Worm (Caenorhabditis elegans) whole organism, L1 larva: ENCODE measurements around the gene T14B1.1.
A peak's percentile ranks its signal among the peaks of the same experiment; 100 is the strongest.

Experiments
- C04F5.9 ChIP-seq: sonication (generic microtip); optimal IDR thresholded peaks from 2 replicates; lab custom pipeline; 2016; ENCODE audit warnings: missing genetic modification characterization, missing compliant biosample characterization
- C16A3.4 ChIP-seq: fragments of 150-350 bp; optimal IDR thresholded peaks from 2 replicates; lab custom pipeline; 2014; ENCODE audit warnings: missing biosample characterization, missing genetic modification characterization
- Y116A8C.19 ChIP-seq: sonication (generic microtip); optimal IDR thresholded peaks from 2 replicates; lab custom pipeline; 2016; ENCODE audit warnings: missing compliant biosample characterization, missing genetic modification characterization, borderline replicate concordance
- ama-1 ChIP-seq: fragments of 150-350 bp; optimal IDR thresholded peaks from 2 replicates; lab custom pipeline; 2014
- blmp-1 ChIP-seq: fragments of 150-350 bp; optimal IDR thresholded peaks from 2 replicates; lab custom pipeline; 2014; ENCODE audit warnings: missing biosample characterization, missing genetic modification characterization
- ceh-63 ChIP-seq: fragments of 200-800 bp; sonication (Bioruptor generic); optimal IDR thresholded peaks from 2 replicates; lab custom pipeline; 2018; ENCODE audit warnings: mild to moderate bottlenecking, missing genetic modification characterization, missing compliant biosample characterization
- ceh-8 ChIP-seq: fragments of 200-800 bp; sonication (Bioruptor generic); optimal IDR thresholded peaks from 2 replicates; lab custom pipeline; 2018; ENCODE audit warnings: mild to moderate bottlenecking, missing genetic modification characterization, moderate library complexity, missing compliant biosample characterization
- ceh-82 ChIP-seq, 3 experiments: fragments of 150-350 bp in 1 of 3; sonication (generic microtip) in 2 of 3; optimal IDR thresholded peaks; 2 replicates each; lab custom pipeline; 2014 to 2017; ENCODE audit warnings: missing biosample characterization in 3 of 3, missing genetic modification characterization in 3 of 3
- ceh-88 ChIP-seq: fragments of 200-800 bp; sonication (Bioruptor generic); IDR thresholded peaks from 2 replicates; pipeline ENCODE4 v1.3.6; 2022; ENCODE audit warnings: missing genetic modification characterization, missing compliant biosample characterization
- ces-1 ChIP-seq: fragments of 150-350 bp; optimal IDR thresholded peaks from 2 replicates; lab custom pipeline; 2014; ENCODE audit warnings: missing biosample characterization, missing genetic modification reagents, missing genetic modification characterization
- dpl-1 ChIP-seq, 3 experiments: fragments of 150-350 bp in 2 of 3; sonication (generic microtip) in 1 of 3; optimal IDR thresholded peaks; 2 replicates each; lab custom pipeline; 2014 to 2017; ENCODE audit warnings: missing biosample characterization in 3 of 3, missing genetic modification characterization in 3 of 3, missing genetic modification reagents in 3 of 3
- dsc-1 ChIP-seq: sonication (generic microtip); optimal IDR thresholded peaks from 2 replicates; lab custom pipeline; 2016; ENCODE audit warnings: mild to moderate bottlenecking, missing genetic modification characterization, missing compliant biosample characterization
- efl-1 ChIP-seq, 4 experiments: fragments of 150-350 bp; optimal IDR thresholded peaks in 3 of 4; peaks in 1 of 4; 1 replicate in 1 of 4; 2 replicates in 3 of 4; lab custom pipeline; 2014; ENCODE audit warnings: missing biosample characterization in 2 of 4, missing genetic modification characterization in 2 of 4, missing genetic modification reagents in 2 of 4
- egl-13 ChIP-seq: sonication (generic microtip); optimal IDR thresholded peaks from 2 replicates; lab custom pipeline; 2016; ENCODE audit warnings: missing genotype, missing genetic modification reagents, missing genetic modification characterization, missing compliant biosample characterization
- elt-2 ChIP-seq: sonication (generic microtip); optimal IDR thresholded peaks from 2 replicates; lab custom pipeline; 2016; ENCODE audit warnings: missing genetic modification characterization, mild to moderate bottlenecking, inconsistent platforms, missing compliant biosample characterization, missing genetic modification reagents
- elt-3 ChIP-seq, 6 experiments: fragments of 150-350 bp in 1 of 6; sonication (generic microtip); optimal IDR thresholded peaks; 2 replicates each; lab custom pipeline; 2017 to 2018; ENCODE audit warnings: missing biosample characterization in 6 of 6, missing genetic modification characterization in 6 of 6, inconsistent platforms in 1 of 6
- fkh-10 ChIP-seq: sonication (generic microtip); optimal IDR thresholded peaks from 2 replicates; lab custom pipeline; 2017; ENCODE audit warnings: missing biosample characterization, missing genetic modification reagents, missing genetic modification characterization
- grh-1 ChIP-seq: fragments of 200-800 bp; sonication (Bioruptor generic); IDR thresholded peaks from 2 replicates; pipeline ENCODE4 v1.3.6; 2022; ENCODE audit warnings: missing genetic modification reagents, missing genetic modification characterization, missing compliant biosample characterization
- hlh-17 ChIP-seq: fragments of 200-800 bp; sonication (Bioruptor generic); optimal IDR thresholded peaks from 2 replicates; lab custom pipeline; 2018; ENCODE audit warnings: missing genetic modification characterization, mild to moderate bottlenecking, missing compliant biosample characterization, moderate library complexity, borderline replicate concordance
- hpl-2 ChIP-seq: fragments of 150-350 bp; optimal IDR thresholded peaks from 2 replicates; lab custom pipeline; 2014; ENCODE audit warnings: missing biosample characterization, missing genetic modification reagents, missing genetic modification characterization
- lin-13 ChIP-seq: fragments of 150-350 bp; optimal IDR thresholded peaks from 2 replicates; lab custom pipeline; 2014; ENCODE audit warnings: missing biosample characterization, missing genetic modification reagents, missing genetic modification characterization
- lin-14 ChIP-seq: fragments of 200-800 bp; sonication (Bioruptor generic); optimal IDR thresholded peaks from 2 replicates; lab custom pipeline; 2018; ENCODE audit warnings: mild to moderate bottlenecking, missing genetic modification characterization, moderate library complexity, missing compliant biosample characterization
- lin-15B ChIP-seq: fragments of 150-350 bp; sonication (generic microtip); optimal IDR thresholded peaks from 3 replicates; lab custom pipeline; 2014; ENCODE audit warnings: missing biosample characterization, missing genetic modification characterization
- lin-35 ChIP-seq, 2 experiments: fragments of 150-350 bp; optimal IDR thresholded peaks; 2 replicates each; lab custom pipeline; 2014; ENCODE audit warnings: missing biosample characterization in 2 of 2, missing genetic modification characterization in 2 of 2, missing genetic modification reagents in 2 of 2
- lir-3 ChIP-seq: sonication (generic microtip); optimal IDR thresholded peaks from 2 replicates; lab custom pipeline; 2016; ENCODE audit warnings: mild to moderate bottlenecking, missing genetic modification characterization, moderate library complexity, missing compliant biosample characterization; ENCODE audit not compliant: poor library complexity
- lsy-2 ChIP-seq, 2 experiments: fragments of 150-350 bp; optimal IDR thresholded peaks; 2 replicates each; lab custom pipeline; 2014; ENCODE audit warnings: missing biosample characterization in 2 of 2, missing genetic modification characterization in 2 of 2
- mdl-1 ChIP-seq, 2 experiments: fragments of 150-350 bp; optimal IDR thresholded peaks; 2 replicates each; lab custom pipeline; 2014 to 2017; ENCODE audit warnings: missing biosample characterization in 2 of 2, missing genetic modification characterization in 2 of 2, inconsistent platforms in 1 of 2
- mef-2 ChIP-seq: fragments of 150-350 bp; optimal IDR thresholded peaks from 2 replicates; lab custom pipeline; 2014; ENCODE audit warnings: missing biosample characterization, missing genetic modification characterization
- mep-1 ChIP-seq: fragments of 150-350 bp; optimal IDR thresholded peaks from 2 replicates; lab custom pipeline; 2014; ENCODE audit warnings: missing biosample characterization, missing genetic modification characterization
- nhr-19 ChIP-seq: fragments of 200-800 bp; sonication (Bioruptor generic); conservative IDR thresholded peaks from 2 replicates; pipeline ENCODE4 v1.3.6; 2022; ENCODE audit warnings: missing genetic modification characterization, missing compliant biosample characterization
- nhr-20 ChIP-seq: sonication (generic microtip); optimal IDR thresholded peaks from 2 replicates; lab custom pipeline; 2016; ENCODE audit warnings: mild to moderate bottlenecking, missing genetic modification characterization, missing compliant biosample characterization
- nhr-47 ChIP-seq: sonication (generic microtip); optimal IDR thresholded peaks from 2 replicates; lab custom pipeline; 2016; ENCODE audit warnings: mild to moderate bottlenecking, missing genetic modification characterization, moderate library complexity, missing compliant biosample characterization
- nhr-71 ChIP-seq: sonication (generic microtip); optimal IDR thresholded peaks from 2 replicates; lab custom pipeline; 2016; ENCODE audit warnings: mild to moderate bottlenecking, missing genetic modification characterization, moderate library complexity, missing compliant biosample characterization
- nhr-76 ChIP-seq: sonication (generic microtip); optimal IDR thresholded peaks from 2 replicates; lab custom pipeline; 2017; ENCODE audit warnings: missing biosample characterization, missing genetic modification characterization
- nhr-84 ChIP-seq: sonication (generic microtip); optimal IDR thresholded peaks from 2 replicates; lab custom pipeline; 2017; ENCODE audit warnings: missing biosample characterization, missing genetic modification characterization
- nhr-85 ChIP-seq: sonication (generic microtip); peaks from one replicate; lab custom pipeline; 2016; ENCODE audit warnings: missing genetic modification characterization, inconsistent platforms, missing compliant biosample characterization
- nhr-90 ChIP-seq: sonication (generic microtip); optimal IDR thresholded peaks from 2 replicates; lab custom pipeline; 2016; ENCODE audit warnings: mild to moderate bottlenecking, missing genetic modification characterization, missing compliant biosample characterization; ENCODE audit not compliant: poor library complexity
- rnt-1 ChIP-seq: sonication (generic microtip); optimal IDR thresholded peaks from 2 replicates; lab custom pipeline; 2016; ENCODE audit warnings: mild to moderate bottlenecking, missing genetic modification characterization, moderate library complexity, missing compliant biosample characterization
- snu-23 ChIP-seq: sonication (generic microtip); optimal IDR thresholded peaks from 2 replicates; lab custom pipeline; 2016; ENCODE audit warnings: missing genetic modification characterization, missing compliant biosample characterization
- sup-37 ChIP-seq: fragments of 200-800 bp; sonication (Bioruptor generic); optimal IDR thresholded peaks from 2 replicates; lab custom pipeline; 2018; ENCODE audit warnings: mild to moderate bottlenecking, missing genetic modification characterization, missing compliant biosample characterization
- swsn-7 ChIP-seq: sonication (generic microtip); optimal IDR thresholded peaks from 2 replicates; lab custom pipeline; 2016; ENCODE audit warnings: missing genetic modification characterization, missing compliant biosample characterization
- vab-15 ChIP-seq: sonication (generic microtip); optimal IDR thresholded peaks from 2 replicates; lab custom pipeline; 2017; ENCODE audit warnings: missing genotype, mild to moderate bottlenecking, missing genetic modification characterization, missing compliant biosample characterization
- xbp-1 ChIP-seq: sonication (generic microtip); optimal IDR thresholded peaks from 2 replicates; lab custom pipeline; 2016; ENCODE audit warnings: missing genetic modification characterization, missing compliant biosample characterization
- zag-1 ChIP-seq: fragments of 150-350 bp; optimal IDR thresholded peaks from 2 replicates; lab custom pipeline; 2014; ENCODE audit warnings: missing biosample characterization, missing genetic modification characterization
- zip-4 ChIP-seq: fragments of 200-800 bp; sonication (Bioruptor generic); optimal IDR thresholded peaks from 2 replicates; lab custom pipeline; 2018; ENCODE audit warnings: mild to moderate bottlenecking, missing genetic modification characterization, moderate library complexity, missing compliant biosample characterization
- ztf-11 ChIP-seq, 2 experiments: sonication (generic microtip); optimal IDR thresholded peaks; 2 replicates each; lab custom pipeline; 2016 to 2017; ENCODE audit warnings: missing genetic modification characterization in 2 of 2, missing biosample characterization in 1 of 2, missing compliant biosample characterization in 1 of 2
- ztf-4 ChIP-seq: fragments of 150-350 bp; optimal IDR thresholded peaks from 2 replicates; lab custom pipeline; 2014; ENCODE audit warnings: missing biosample characterization, missing genetic modification characterization

Gene T14B1.1

DNA sequence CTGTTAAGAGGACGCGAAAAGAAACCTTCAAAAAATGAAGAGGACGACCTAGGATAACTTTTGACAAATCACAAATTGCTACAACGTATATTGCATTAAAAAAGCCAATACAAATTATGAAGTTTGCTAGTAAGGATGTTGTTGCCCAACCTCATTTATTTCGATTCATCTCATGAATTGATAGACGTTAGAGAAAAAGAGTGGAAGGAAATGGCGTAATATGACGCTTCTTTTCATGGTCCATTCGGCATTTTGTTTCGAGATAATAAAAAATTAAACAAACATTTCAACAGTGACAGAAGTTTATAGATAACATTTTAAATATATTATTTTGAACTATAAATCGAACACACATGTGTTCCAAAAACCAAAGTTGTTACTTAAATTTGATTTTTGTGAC is 27.6 kb downstream of the T14B1.1 start:
- TF ChIP-seq lin-14 (peak; percentile 51), dsc-1 (tag; lab: Kevin White, UChicago) (no peak), nhr-71 (tag; lab: Kevin White, UChicago) (peak; percentile 18), lsy-2 (tag; optimal IDR thresholded peaks at IDR 0.05; lab: Kevin White, UChicago) (peak in 1 of 2 experiments; percentile 20)

DNA sequence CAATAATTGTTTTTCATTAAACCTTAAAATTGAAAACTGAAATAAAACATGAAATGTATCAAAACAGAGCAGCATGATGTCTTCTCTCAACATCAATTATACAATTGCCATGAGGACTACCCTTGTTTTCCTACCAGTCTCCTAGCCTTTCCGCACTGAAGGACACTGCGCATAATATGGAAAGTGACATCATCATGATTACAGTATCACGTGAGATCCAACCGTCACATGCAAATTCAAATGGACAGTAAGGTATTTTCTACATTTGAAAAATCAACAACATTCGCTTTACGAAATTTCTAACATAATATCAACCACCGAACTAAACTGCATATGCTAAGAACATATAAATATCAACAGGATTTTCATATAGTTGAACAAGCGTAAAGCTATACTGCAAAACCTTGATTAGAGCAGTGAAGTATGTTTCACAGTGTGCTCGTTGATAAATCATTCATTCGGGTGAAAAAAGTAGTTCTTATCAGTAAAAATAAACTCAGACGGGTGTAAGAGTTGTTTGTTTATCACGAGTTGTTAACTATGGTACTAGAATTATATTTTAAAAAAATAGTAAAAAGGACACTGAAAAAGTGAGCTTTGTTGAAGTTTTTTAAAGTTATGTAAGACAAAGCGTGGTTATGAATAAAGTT is 29.6 kb downstream of the T14B1.1 start:
- TF ChIP-seq hpl-2 (GFP tag; lab: Kevin White, UChicago) (no peak), ama-1 (lab: Kevin White, UChicago) (no peak), mep-1 (peak; percentile 79), C16A3.4 (tag; lab: Kevin White, UChicago) (peak; percentile 51), lin-14 (peak; percentile 80), nhr-90 (tag; lab: Kevin White, UChicago) (peak; percentile 75), ces-1 (GFP tag; lab: Kevin White, UChicago) (no peak), nhr-19 (GFP tag; lab: Robert Waterston, UW) (peak; percentile 46), lir-3 (tag; lab: Kevin White, UChicago) (peak; percentile 29), mef-2 (tag; lab: Kevin White, UChicago) (no peak), lsy-2 (tag; optimal IDR thresholded peaks at IDR 0.05; lab: Kevin White, UChicago) (peak; percentile 8 to 48), ceh-82 (tag; optimal IDR thresholded peaks at IDR 0.05; lab: Kevin White, UChicago) (no peak), ztf-4 (tag; lab: Kevin White, UChicago) (peak; percentile 1), vab-15 (tag; lab: Kevin White, UChicago) (peak; percentile 20), lin-13 (GFP tag; lab: Kevin White, UChicago) (peak; percentile 61), hlh-17 (GFP tag; lab: Kevin White, UChicago) (no peak), zip-4 (GFP tag; lab: Kevin White, UChicago) (no peak), elt-2 (tag; lab: Kevin White, UChicago) (peak; percentile 71), fkh-10 (GFP tag; lab: Kevin White, UChicago) (no peak), snu-23 (GFP tag; lab: Kevin White, UChicago) (peak; percentile 78), ztf-11 (tag; optimal IDR thresholded peaks at IDR 0.05; lab: Kevin White, UChicago) (no peak), nhr-71 (tag; lab: Kevin White, UChicago) (peak; percentile 83), nhr-76 (no peak), lin-35 (GFP tag; optimal IDR thresholded peaks at IDR 0.05; lab: Kevin White, UChicago) (peak in 1 of 2 experiments; percentile 68), nhr-84 (no peak), ceh-8 (GFP tag; lab: Kevin White, UChicago) (peak; percentile 49), lin-15B (tag; lab: Kevin White, UChicago) (no peak), nhr-20 (tag; lab: Kevin White, UChicago) (peak; percentile 82), xbp-1 (tag; lab: Kevin White, UChicago) (peak; percentile 41), nhr-85 (tag; lab: Kevin White, UChicago) (peak; percentile 97), ceh-63 (no peak), nhr-47 (tag; lab: Kevin White, UChicago) (peak; percentile 38), swsn-7 (tag; lab: Kevin White, UChicago) (peak; percentile 4), elt-3 (tag; optimal IDR thresholded peaks at IDR 0.05; lab: Kevin White, UChicago) (peak in 1 of 6 experiments; percentile 29), dpl-1 (GFP tag; optimal IDR thresholded peaks at IDR 0.05; lab: Kevin White, UChicago) (peak in 1 of 3 experiments; percentile 10), C04F5.9 (tag; lab: Kevin White, UChicago) (no peak), grh-1 (peak; percentile 48; the same call in 1 of the 2 replicates), egl-13 (tag; lab: Kevin White, UChicago) (no peak), zag-1 (no peak), mdl-1 (tag; optimal IDR thresholded peaks at IDR 0.05; lab: Kevin White, UChicago) (peak in 1 of 2 experiments; percentile 33), Y116A8C.19 (no peak), rnt-1 (no peak), blmp-1 (tag; lab: Kevin White, UChicago) (peak; percentile 75), ceh-88 (GFP tag; lab: Robert Waterston, UW) (0 out of 2 replicates have a peak, but pooled peaks have one; percentile 26), sup-37 (GFP tag; lab: Kevin White, UChicago) (no peak), efl-1 (optimal IDR thresholded peaks at IDR 0.05; lab: Kevin White, UChicago) (peak in 1 of 2 experiments; percentile 4), efl-1 (GFP tag; optimal IDR thresholded peaks at IDR 0.05 in 1 of 2; lab: Kevin White, UChicago) (no peak)
